Fruit fly (Drosophila melanogaster): ENCODE measurements around the gene CG32762.

CG32762 gene

dm6 chrX:5485903-5486302, 15.1 kb downstream of the CG32762 start (continued):
- TF ChIP-seq CG18262 (tag; optimal IDR thresholded peaks at IDR 0.05) (no peak), CG18599 (GFP tag; optimal IDR thresholded peaks at IDR 0.05) (peak; percentile 35), Drgx (GFP tag; IDR thresholded peaks at IDR 0.05) (no peak), Hr51 (GFP tag; optimal IDR thresholded peaks at IDR 0.05) (peak in 1 of 2 experiments; percentile 20), CG18764 (GFP tag; optimal IDR thresholded peaks at IDR 0.05) (no peak), hth (optimal IDR thresholded peaks at IDR 0.05) (no peak), Side (GFP tag; optimal IDR thresholded peaks at IDR 0.05) (no peak), Dek (tag; optimal IDR thresholded peaks at IDR 0.05) (no peak), vfl (GFP tag; optimal IDR thresholded peaks at IDR 0.05) (no peak), CG2120 (GFP tag; optimal IDR thresholded peaks at IDR 0.05) (peak; percentile 15), CG4854 (GFP tag; optimal IDR thresholded peaks at IDR 0.05) (no peak), org-1 (GFP tag; optimal IDR thresholded peaks at IDR 0.05) (no peak), danr (GFP tag; IDR thresholded peaks at IDR 0.05) (no peak), Spps (tag; optimal IDR thresholded peaks at IDR 0.05) (no peak), ken (GFP tag; IDR thresholded peaks at IDR 0.05) (0 out of 3 replicates have a peak, but pooled peaks have one; percentile 10), C15 (GFP tag; IDR thresholded peaks at IDR 0.05) (no peak), Hand (GFP tag; optimal IDR thresholded peaks at IDR 0.05) (no peak), CG7839 (tag; optimal IDR thresholded peaks at IDR 0.05) (peak; percentile 36), mld (GFP tag; IDR thresholded peaks at IDR 0.05; ENCODE audit: partially characterized antibody) (no peak), Awh (GFP tag; IDR thresholded peaks at IDR 0.05) (no peak), Camta (GFP tag; optimal IDR thresholded peaks at IDR 0.05) (no peak), Meics (GFP tag; optimal IDR thresholded peaks at IDR 0.05) (peak; percentile 16), CG16815 (GFP tag; optimal IDR thresholded peaks at IDR 0.05) (no peak), ATbp (GFP tag; optimal IDR thresholded peaks at IDR 0.05) (no peak), CG13775 (GFP tag; optimal IDR thresholded peaks at IDR 0.05) (no peak), ash1 (GFP tag; optimal IDR thresholded peaks at IDR 0.05) (no peak), CG34422 (GFP tag; IDR thresholded peaks at IDR 0.05) (no peak), HLH4C (GFP tag; IDR thresholded peaks at IDR 0.05; ENCODE audit: partially characterized antibody) (no peak), seq (GFP tag; IDR thresholded peaks at IDR 0.05) (no peak), CG30431 (GFP tag; optimal IDR thresholded peaks at IDR 0.05) (no peak), ttk (GFP tag; IDR thresholded peaks at IDR 0.05) (no peak), CG7556 (GFP tag; optimal IDR thresholded peaks at IDR 0.05) (peak; percentile 11), Med (GFP tag) (no peak), CG2678 (tag; optimal IDR thresholded peaks at IDR 0.05) (peak; percentile 27), row (GFP tag; IDR thresholded peaks at IDR 0.05) (peak; percentile 36; the same call in 1 of the 3 replicates), Hsf (GFP tag; optimal IDR thresholded peaks at IDR 0.05) (no peak), lola (GFP tag; optimal IDR thresholded peaks at IDR 0.05) (no peak), Ada2b (GFP tag; IDR thresholded peaks at IDR 0.05) (0 out of 2 replicates have a peak, but pooled peaks have one; percentile 4), Bteb2 (GFP tag; optimal IDR thresholded peaks at IDR 0.05) (no peak), CG3281 (GFP tag; optimal IDR thresholded peaks at IDR 0.05) (no peak), CG18619 (GFP tag; optimal IDR thresholded peaks at IDR 0.05) (no peak), phol (tag; optimal IDR thresholded peaks at IDR 0.05) (no peak), stwl (tag; optimal IDR thresholded peaks at IDR 0.05) (no peak), sens (GFP tag) (peak; percentile 71), CkIIα-i1 (GFP tag; IDR thresholded peaks at IDR 0.05) (no peak), CrebB (tag; optimal IDR thresholded peaks at IDR 0.05) (no peak), pho (GFP tag; optimal IDR thresholded peaks at IDR 0.05) (no peak), eyg (GFP tag; optimal IDR thresholded peaks at IDR 0.05) (no peak), sima (GFP tag; optimal IDR thresholded peaks at IDR 0.05) (no peak), gem (tag; optimal IDR thresholded peaks at IDR 0.05) (peak; percentile 24), dmrt99B (tag; optimal IDR thresholded peaks at IDR 0.05) (peak; percentile 50), tgo (GFP tag; IDR thresholded peaks at IDR 0.05) (no peak)
